Worm (Caenorhabditis elegans) whole organism, late embryonic: Measurements from ENCODE around the gene K04C2.5.

Source experiments
- C08G9.2 ChIP-seq: sonication (generic microtip); optimal IDR thresholded peaks from 2 replicates; lab custom pipeline; 2016; ENCODE audit warnings: mild to moderate bottlenecking, missing genetic modification characterization, moderate library complexity, missing compliant biosample characterization
- C38D4.7 ChIP-seq: fragments of 200-800 bp; sonication (Bioruptor generic); optimal IDR thresholded peaks from 2 replicates; lab custom pipeline; 2018; ENCODE audit warnings: mild to moderate bottlenecking, missing genetic modification characterization, moderate library complexity, missing compliant biosample characterization
- F13H6.1 ChIP-seq: sonication (generic microtip); optimal IDR thresholded peaks from 2 replicates; lab custom pipeline; 2016; ENCODE audit warnings: missing genetic modification characterization, missing compliant biosample characterization
- K02D7.2 ChIP-seq: sonication (generic microtip); optimal IDR thresholded peaks from 2 replicates; lab custom pipeline; 2017; ENCODE audit warnings: mild to moderate bottlenecking, missing genetic modification characterization, missing compliant biosample characterization
- K09A11.1 ChIP-seq: sonication (generic microtip); optimal IDR thresholded peaks from 2 replicates; lab custom pipeline; 2017; ENCODE audit warnings: antibody characterized with exemption, mild to moderate bottlenecking, missing genetic modification characterization, missing compliant biosample characterization; ENCODE audit not compliant: insufficient read depth
- T23F11.4 ChIP-seq: fragments of 200-800 bp; sonication (Bioruptor generic); optimal IDR thresholded peaks from 2 replicates; lab custom pipeline; 2018; ENCODE audit warnings: mild to moderate bottlenecking, missing genetic modification characterization, missing compliant biosample characterization
- Y22D7AL.16 ChIP-seq: sonication (generic microtip); optimal IDR thresholded peaks from 2 replicates; lab custom pipeline; 2016; ENCODE audit warnings: missing genetic modification characterization, missing compliant biosample characterization
- ama-1 ChIP-seq: fragments of 150-350 bp; optimal IDR thresholded peaks from 2 replicates; lab custom pipeline; 2014
- ceh-2 ChIP-seq: sonication (generic microtip); optimal IDR thresholded peaks from 2 replicates; lab custom pipeline; 2016; ENCODE audit warnings: missing genotype, missing genetic modification characterization, missing compliant biosample characterization
- ceh-24 ChIP-seq: sonication (generic microtip); optimal IDR thresholded peaks from 2 replicates; lab custom pipeline; 2016; ENCODE audit warnings: mild to moderate bottlenecking, missing genetic modification characterization, missing compliant biosample characterization
- che-1 ChIP-seq: sonication (generic microtip); optimal IDR thresholded peaks from 2 replicates; lab custom pipeline; 2016; ENCODE audit warnings: mild to moderate bottlenecking, missing genetic modification characterization, missing compliant biosample characterization
- dmd-4 ChIP-seq: sonication (generic microtip); optimal IDR thresholded peaks from 2 replicates; lab custom pipeline; 2016; ENCODE audit warnings: borderline replicate concordance, missing genetic modification characterization, missing compliant biosample characterization
- ets-4 ChIP-seq: sonication (generic microtip); optimal IDR thresholded peaks from 2 replicates; lab custom pipeline; 2016; ENCODE audit warnings: missing genetic modification characterization, missing compliant biosample characterization
- fax-1 ChIP-seq: sonication (generic microtip); optimal IDR thresholded peaks from 2 replicates; lab custom pipeline; 2016; ENCODE audit warnings: missing genotype, missing genetic modification characterization, missing compliant biosample characterization
- fkh-10 ChIP-seq: fragments of 150-350 bp; optimal IDR thresholded peaks from 2 replicates; lab custom pipeline; 2014; ENCODE audit warnings: missing biosample characterization, missing genetic modification reagents, missing genetic modification characterization
- hlh-13 ChIP-seq: fragments of 200-800 bp; sonication (Bioruptor generic); optimal IDR thresholded peaks from 2 replicates; lab custom pipeline; 2018; ENCODE audit warnings: mild to moderate bottlenecking, missing genetic modification characterization, missing compliant biosample characterization
- hlh-6 ChIP-seq: sonication (generic microtip); optimal IDR thresholded peaks from 2 replicates; lab custom pipeline; 2016; ENCODE audit warnings: missing genotype, missing genetic modification characterization, missing compliant biosample characterization
- hlh-8 ChIP-seq: sonication (generic microtip); optimal IDR thresholded peaks from 2 replicates; lab custom pipeline; 2016; ENCODE audit warnings: missing genotype, missing genetic modification characterization, missing compliant biosample characterization
- lin-11 ChIP-seq: fragments of 200-800 bp; sonication (Bioruptor generic); optimal IDR thresholded peaks from 2 replicates; lab custom pipeline; 2018; ENCODE audit warnings: mild to moderate bottlenecking, missing genetic modification characterization, missing compliant biosample characterization
- mec-3 ChIP-seq: sonication (generic microtip); optimal IDR thresholded peaks from 2 replicates; lab custom pipeline; 2016; ENCODE audit warnings: borderline replicate concordance, missing genetic modification characterization, missing compliant biosample characterization
- npax-4 ChIP-seq: sonication (generic microtip); optimal IDR thresholded peaks from 2 replicates; lab custom pipeline; 2016; ENCODE audit warnings: missing genetic modification characterization, missing compliant biosample characterization
- pag-3 ChIP-seq: sonication (generic microtip); optimal IDR thresholded peaks from 2 replicates; lab custom pipeline; 2016; ENCODE audit warnings: missing compliant biosample characterization, missing genetic modification characterization, borderline replicate concordance
- pat-9 ChIP-seq: fragments of 200-800 bp; sonication (Bioruptor generic); optimal IDR thresholded peaks from 2 replicates; lab custom pipeline; 2018; ENCODE audit warnings: mild to moderate bottlenecking, missing genetic modification characterization, moderate library complexity, missing compliant biosample characterization
- pax-1 ChIP-seq: fragments of 150-350 bp; optimal IDR thresholded peaks from 2 replicates; lab custom pipeline; 2014; ENCODE audit warnings: missing biosample characterization, missing genetic modification characterization
- pqm-1 ChIP-seq: sonication (generic microtip); optimal IDR thresholded peaks from 2 replicates; lab custom pipeline; 2016; ENCODE audit warnings: missing genetic modification characterization, missing compliant biosample characterization
- pros-1 ChIP-seq: fragments of 150-350 bp; optimal IDR thresholded peaks from 2 replicates; lab custom pipeline; 2014; ENCODE audit warnings: missing biosample characterization, missing genetic modification reagents, missing genetic modification characterization
- sox-2 ChIP-seq: fragments of 200-800 bp; sonication (Bioruptor generic); IDR thresholded peaks from 2 replicates; pipeline ENCODE4 v1.3.6; 2022; ENCODE audit warnings: missing genetic modification reagents, missing genetic modification characterization, missing compliant biosample characterization
- sox-4 ChIP-seq: sonication (generic microtip); optimal IDR thresholded peaks from 2 replicates; lab custom pipeline; 2017; ENCODE audit warnings: mild to moderate bottlenecking, missing genetic modification characterization, inconsistent platforms, missing compliant biosample characterization
- syd-9 ChIP-seq: sonication (generic microtip); optimal IDR thresholded peaks from 2 replicates; lab custom pipeline; 2016; ENCODE audit warnings: mild to moderate bottlenecking, missing genetic modification characterization, moderate library complexity, missing compliant biosample characterization
- tbx-2 ChIP-seq: sonication (generic microtip); optimal IDR thresholded peaks from 2 replicates; lab custom pipeline; 2016; ENCODE audit warnings: missing genetic modification characterization, missing compliant biosample characterization
- ttx-3 ChIP-seq: sonication (generic microtip); optimal IDR thresholded peaks from 2 replicates; lab custom pipeline; 2016; ENCODE audit warnings: missing genetic modification reagents, missing genetic modification characterization, missing compliant biosample characterization
- unc-3 ChIP-seq, 2 experiments: fragments of 200-800 bp in 1 of 2; sonication (Bioruptor generic) in 1 of 2; sonication (generic microtip) in 1 of 2; conservative IDR thresholded peaks in 1 of 2; optimal IDR thresholded peaks in 1 of 2; 2 replicates each; pipeline versions ENCODE4 v1.3.6 to Lab custom; 2016 to 2022; ENCODE audit warnings: missing compliant biosample characterization in 2 of 2, missing genetic modification characterization in 2 of 2, missing genetic modification reagents in 1 of 2

The K04C2.5 gene

DNA sequence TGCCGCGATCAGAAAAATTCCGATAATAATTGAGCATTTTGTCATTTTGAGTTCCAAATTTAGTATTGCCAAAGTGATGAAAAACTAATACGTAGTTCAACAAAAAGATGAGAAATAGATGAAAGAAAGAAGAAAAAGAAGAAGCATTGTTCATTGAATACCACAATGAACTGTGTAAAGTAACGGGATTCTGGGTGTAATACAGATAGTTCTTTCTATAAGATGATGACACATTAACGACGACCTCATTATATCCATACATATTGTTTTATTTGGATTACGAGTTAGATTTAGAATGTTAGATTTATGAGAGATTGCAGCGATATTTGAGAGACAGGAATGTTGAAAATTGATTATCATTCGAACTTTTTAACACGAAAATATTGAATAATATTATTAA lies at the start of gene K04C2.5:
Gene K04C2.5, minus strand, starts transcription at position 101 of the 400 bp plus-strand sequence.
- TF ChIP-seq hlh-8 (tag; lab: Kevin White, UChicago) (no peak), dmd-4 (tag; lab: Kevin White, UChicago) (no peak), pax-1 (tag; lab: Kevin White, UChicago) (no peak), sox-2 (GFP tag; lab: Robert Waterston, UW) (no peak), C38D4.7 (no peak), pqm-1 (tag; lab: Kevin White, UChicago) (no peak), mec-3 (tag; lab: Kevin White, UChicago) (no peak)

DNA sequence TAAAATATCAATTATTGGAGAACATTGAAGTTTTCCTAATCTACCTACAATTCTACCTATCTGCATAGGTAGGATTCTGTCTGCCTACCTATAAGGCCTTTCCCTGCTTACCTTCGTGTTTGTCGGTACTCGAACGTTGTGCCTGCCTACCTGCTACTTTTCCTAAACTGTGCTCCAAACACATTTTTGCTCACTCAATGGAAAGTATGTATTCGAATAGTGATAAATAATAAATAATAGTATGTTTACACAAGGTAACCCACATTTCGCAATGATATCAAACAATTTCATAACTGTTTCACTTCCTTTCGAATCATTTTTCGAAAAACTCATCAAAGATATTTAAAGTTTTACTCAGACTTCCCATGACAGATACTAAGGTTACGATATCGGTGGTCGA lies 48.1 kb upstream of the K04C2.5 start, which contains the start of gene F57B9.3:
Gene F57B9.3, plus strand, starts transcription at position 301 of the 400 bp plus-strand sequence.
- TF ChIP-seq ama-1 (lab: Kevin White, UChicago), result no peak

DNA sequence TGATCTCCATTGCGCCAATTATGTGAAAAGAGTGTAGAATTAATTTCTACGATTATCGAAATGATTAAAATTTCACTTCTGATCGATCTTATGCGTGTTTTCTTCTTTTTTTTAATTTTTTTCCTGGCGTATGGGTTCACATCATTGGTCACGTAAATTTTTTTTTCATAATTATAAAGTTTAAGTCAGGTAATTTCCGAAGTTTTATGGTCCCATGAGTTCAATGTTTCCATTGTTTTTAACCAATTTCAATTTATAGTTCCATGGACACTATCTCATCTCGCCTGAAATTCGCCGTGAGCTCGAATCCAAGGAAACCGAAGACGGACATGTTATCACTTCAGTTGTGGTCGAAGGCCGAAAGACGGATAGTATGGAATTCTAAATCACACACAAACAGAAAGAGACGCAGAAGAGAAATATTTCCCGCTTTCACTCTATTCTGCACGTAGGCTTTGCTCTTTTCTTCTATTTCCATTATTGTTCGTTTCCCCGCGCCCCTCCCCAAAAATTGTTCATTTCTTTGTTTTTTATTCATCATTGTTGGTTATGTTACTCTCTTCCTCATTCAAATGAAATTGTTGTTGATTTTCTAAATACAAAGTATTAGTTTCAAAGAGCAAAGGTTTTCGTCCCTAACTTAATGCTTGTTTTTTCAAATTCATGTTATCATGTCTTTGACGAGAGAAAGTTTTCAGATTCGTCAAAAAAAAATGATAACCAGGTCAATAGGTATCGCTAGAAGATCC lies 44.0 kb upstream of the K04C2.5 start, which contains the start of the genes F57B9.8 and coq-2:
Gene F57B9.8, minus strand, starts transcription at position 51 of the 749 bp plus-strand sequence.
Gene coq-2, plus strand, starts transcription at position 699 of the 749 bp plus-strand sequence.
- no peak for TF ChIP-seq F13H6.1
- TF ChIP-seq lin-11 (tag; lab: Kevin White, UChicago), result no peak
- no peak for TF ChIP-seq hlh-13 (GFP tag; lab: Kevin White, UChicago)
- TF ChIP-seq unc-3 (GFP tag; conservative IDR thresholded peaks at IDR 0.05; lab: Robert Waterston, UW), result no peak
- no peak for TF ChIP-seq unc-3 (tag; optimal IDR thresholded peaks at IDR 0.05; lab: Kevin White, UChicago)
- TF ChIP-seq che-1 (tag; lab: Kevin White, UChicago), result no peak
- TF ChIP-seq pros-1 (tag; lab: Kevin White, UChicago), result no peak
- TF ChIP-seq ceh-2 (tag; lab: Kevin White, UChicago), result no peak
- no peak for TF ChIP-seq ttx-3
- TF ChIP-seq ceh-24 (tag; lab: Kevin White, UChicago), result no peak
- no peak for TF ChIP-seq hlh-6
- no peak for TF ChIP-seq C08G9.2 (tag; lab: Kevin White, UChicago)
- TF ChIP-seq Y22D7AL.16 (tag; lab: Kevin White, UChicago), result no peak
- TF ChIP-seq pat-9, result no peak
- TF ChIP-seq sox-4, result no peak
- no peak for TF ChIP-seq K02D7.2 (tag; lab: Kevin White, UChicago)
- no peak for TF ChIP-seq tbx-2 (tag; lab: Kevin White, UChicago)
- TF ChIP-seq ama-1 (lab: Kevin White, UChicago), result no peak
- TF ChIP-seq npax-4, result no peak

- TF ChIP-seq fkh-10 (GFP tag; lab: Kevin White, UChicago) (no peak), tbx-2 (tag; lab: Kevin White, UChicago) (no peak), hlh-8 (tag; lab: Kevin White, UChicago) (no peak), ets-4 (tag; lab: Kevin White, UChicago) (no peak), pros-1 (tag; lab: Kevin White, UChicago) (no peak), pag-3 (tag; lab: Kevin White, UChicago) (no peak), pat-9 (no peak), K09A11.1 (tag; lab: Kevin White, UChicago) (no peak), fax-1 (tag; lab: Kevin White, UChicago) (no peak), npax-4 (no peak), T23F11.4 (GFP tag; lab: Kevin White, UChicago) (no peak), syd-9 (tag; lab: Kevin White, UChicago) (no peak)
Observed at ce11 chrIII:6931896-6932295, 40.4 kb upstream of the K04C2.5 start, which contains the start of gene byn-1. Gene byn-1 (plus strand): TSS chrIII:6932001.
